Fruit fly (Drosophila melanogaster) whole organism: ENCODE data around the gene CG6749.

Experiments used
- CG8478 ChIP-seq: fragments of >200 bp; optimal IDR thresholded peaks from 2 replicates; lab custom pipeline; 2018; ENCODE audit warnings: inconsistent platforms
- Dll ChIP-seq: fragments of >200 bp; optimal IDR thresholded peaks from 2 replicates; lab custom pipeline; 2017
- EcR ChIP-seq, 2 experiments: fragments of >200 bp; optimal IDR thresholded peaks; 2 replicates each; lab custom pipeline; 2017; ENCODE audit warnings: missing biosample characterization in 2 of 2, missing genetic modification characterization in 2 of 2, missing genetic modification reagents in 2 of 2
- pan ChIP-seq: fragments of >200 bp; optimal IDR thresholded peaks from 2 replicates; lab custom pipeline; 2017
- psq ChIP-seq: fragments of >200 bp; optimal IDR thresholded peaks from 2 replicates; lab custom pipeline; 2017
- usp ChIP-seq: fragments of >200 bp; optimal IDR thresholded peaks from 2 replicates; lab custom pipeline; 2017; ENCODE audit warnings: missing biosample characterization, missing genetic modification characterization, mixed read lengths

The CG6749 gene

DNA sequence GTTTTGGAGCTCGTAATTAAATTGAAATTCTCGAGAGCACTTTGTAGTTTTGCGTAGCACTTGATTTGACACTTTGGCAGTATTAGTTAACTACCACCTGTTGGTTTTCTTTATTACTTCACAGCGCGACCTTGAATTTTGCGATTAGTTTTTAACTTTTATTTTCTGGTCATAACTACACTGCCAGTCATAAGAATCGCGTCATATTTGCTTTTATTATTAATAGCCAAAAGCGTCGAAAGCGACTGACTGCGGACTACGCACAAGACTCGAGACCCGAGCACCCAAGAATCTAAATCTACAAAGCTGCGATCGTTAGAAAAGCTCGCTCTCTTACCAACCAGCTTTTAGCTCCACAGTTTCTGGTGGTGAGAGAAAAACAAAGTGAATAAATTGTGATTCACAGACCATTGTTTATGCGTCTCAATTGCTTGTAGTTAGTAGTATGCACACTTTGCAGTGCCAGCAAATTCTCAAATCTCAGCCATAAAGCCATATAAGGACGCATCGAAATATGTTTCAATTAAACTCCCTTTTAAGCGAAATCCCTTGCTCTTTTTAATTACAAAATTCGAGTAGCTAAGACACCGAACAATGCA is 26.6 kb upstream of the CG6749 start, which contains the start of gene CG42268:
TSS of gene CG42268 (minus strand) at position 245 of the 599 bp plus-strand sequence.
- TF ChIP-seq EcR (GFP tag; optimal IDR thresholded peaks at IDR 0.05; lab: Kevin White, UChicago): no peak
- no peak for TF ChIP-seq pan
- no peak for TF ChIP-seq usp (GFP tag; lab: Kevin White, UChicago)
- TF ChIP-seq CG8478 (lab: Kevin White, UChicago): no peak
- TF ChIP-seq Dll (lab: Kevin White, UChicago): no peak
- no peak for TF ChIP-seq psq

dm6 chr3L:9751625-9752024 is 18.0 kb upstream of the CG6749 start:
- TF ChIP-seq pan: no peak

DNA sequence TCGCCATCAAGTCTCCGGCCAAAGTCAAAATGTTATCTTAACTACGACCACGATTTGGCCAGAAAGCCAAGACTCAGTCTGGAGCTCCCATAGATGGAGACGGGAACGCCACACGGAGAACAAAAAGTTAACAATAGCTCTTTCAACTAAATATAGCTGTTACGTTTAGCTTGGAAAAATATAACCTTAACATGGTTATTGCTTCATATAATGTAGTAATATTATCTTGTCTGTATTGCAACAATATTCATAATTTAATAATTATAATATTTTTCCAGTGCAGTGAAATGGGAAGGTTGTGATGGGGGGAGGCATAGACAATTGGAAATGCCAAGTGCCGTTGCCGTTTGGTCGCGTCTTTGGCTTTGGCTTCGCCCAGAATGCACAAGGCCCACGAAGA is 11.8 kb upstream of the CG6749 start:
- TF ChIP-seq CG8478 (lab: Kevin White, UChicago): no peak
- TF ChIP-seq usp (GFP tag; lab: Kevin White, UChicago): no peak
- no peak for TF ChIP-seq EcR (GFP tag; optimal IDR thresholded peaks at IDR 0.05; lab: Kevin White, UChicago)
- TF ChIP-seq psq: no peak
- no peak for TF ChIP-seq Dll (lab: Kevin White, UChicago)
- TF ChIP-seq pan: no peak

dm6 chr3L:9744060-9744549 is 10.5 kb upstream of the CG6749 start:
- no peak for TF ChIP-seq psq
- TF ChIP-seq CG8478 (lab: Kevin White, UChicago): no peak
- TF ChIP-seq pan: no peak
- TF ChIP-seq usp (GFP tag; lab: Kevin White, UChicago): no peak
- TF ChIP-seq Dll (lab: Kevin White, UChicago): no peak
- TF ChIP-seq EcR (GFP tag; optimal IDR thresholded peaks at IDR 0.05; lab: Kevin White, UChicago): no peak

dm6 chr3L:9742342-9742741 is 8.7 kb upstream of the CG6749 start:
- TF ChIP-seq Dll (lab: Kevin White, UChicago) (no peak), CG8478 (lab: Kevin White, UChicago) (no peak), pan (no peak), psq (no peak), usp (GFP tag; lab: Kevin White, UChicago) (no peak), EcR (GFP tag; optimal IDR thresholded peaks at IDR 0.05; lab: Kevin White, UChicago) (no peak)

- TF ChIP-seq CG8478 (lab: Kevin White, UChicago) (no peak), Dll (lab: Kevin White, UChicago) (no peak), EcR (GFP tag; optimal IDR thresholded peaks at IDR 0.05; lab: Kevin White, UChicago) (no peak), usp (GFP tag; lab: Kevin White, UChicago) (no peak)
Measured at dm6 chr3L:9739629-9740028, 6.0 kb upstream of the CG6749 start.

DNA sequence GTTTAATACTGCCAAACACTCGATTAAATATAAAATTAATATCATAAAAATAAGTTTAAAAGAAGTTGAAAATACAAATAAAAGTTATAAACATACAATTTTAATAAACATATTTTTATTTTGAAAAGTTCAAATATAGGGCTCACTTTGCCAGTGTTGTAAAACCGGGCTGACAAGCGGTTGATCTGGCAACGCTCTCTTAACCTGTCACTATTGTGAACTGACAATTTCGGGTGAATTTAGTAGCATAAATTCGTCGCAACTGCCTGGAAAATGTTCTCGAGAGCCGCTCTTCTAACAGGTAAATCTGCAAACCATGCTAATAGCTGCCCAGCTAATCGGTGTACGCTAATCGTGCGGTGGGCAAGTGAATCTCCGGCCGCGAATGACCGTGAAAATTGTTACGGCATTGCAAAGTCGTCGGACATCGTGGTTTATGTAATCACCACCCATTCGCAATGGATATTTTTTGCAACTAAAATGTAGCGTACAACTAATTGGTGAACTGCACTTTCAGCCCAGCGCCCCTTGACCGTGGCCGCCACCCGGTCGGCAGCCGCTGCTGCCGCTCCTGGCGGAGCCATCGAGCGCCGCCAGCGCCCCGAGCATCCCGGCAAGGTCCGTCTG is 3.7 kb downstream of the CG6749 start, which contains the start of gene ATPsynB:
TSS of gene ATPsynB (plus strand) at position 205 of the 627 bp plus-strand sequence.
- no peak for TF ChIP-seq Dll (lab: Kevin White, UChicago)
- no peak for TF ChIP-seq usp (GFP tag; lab: Kevin White, UChicago)
- TF ChIP-seq pan: no peak
- TF ChIP-seq psq: no peak
- no peak for TF ChIP-seq CG8478 (lab: Kevin White, UChicago)
- no peak for TF ChIP-seq EcR (GFP tag; optimal IDR thresholded peaks at IDR 0.05; lab: Kevin White, UChicago)

DNA sequence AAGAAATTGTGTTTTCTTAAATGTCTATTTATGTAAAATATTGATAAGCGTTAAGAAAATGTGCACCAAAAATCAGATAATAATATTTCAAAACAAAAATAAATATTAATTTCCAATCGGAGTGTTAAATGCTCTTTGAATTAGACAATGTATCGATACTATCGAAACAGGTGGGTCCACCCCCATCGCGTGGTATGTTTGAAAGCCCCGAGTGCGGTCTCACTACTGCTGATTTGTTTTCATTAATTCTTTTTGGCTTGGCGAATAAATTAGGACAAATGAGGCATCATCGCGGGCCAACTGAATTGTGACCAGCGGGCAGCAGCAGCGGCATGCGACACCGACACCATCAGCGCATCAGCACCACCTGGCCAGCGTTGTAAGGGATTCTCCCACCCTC is 6.9 kb downstream of the CG6749 start, which contains the start of gene Naa60:
TSS of gene Naa60 (plus strand) at position 189 of the 400 bp plus-strand sequence.
- TF ChIP-seq EcR (GFP tag; optimal IDR thresholded peaks at IDR 0.05; lab: Kevin White, UChicago) (no peak), usp (GFP tag; lab: Kevin White, UChicago) (no peak), psq (no peak), CG8478 (lab: Kevin White, UChicago) (no peak), pan (no peak), Dll (lab: Kevin White, UChicago) (no peak)

DNA sequence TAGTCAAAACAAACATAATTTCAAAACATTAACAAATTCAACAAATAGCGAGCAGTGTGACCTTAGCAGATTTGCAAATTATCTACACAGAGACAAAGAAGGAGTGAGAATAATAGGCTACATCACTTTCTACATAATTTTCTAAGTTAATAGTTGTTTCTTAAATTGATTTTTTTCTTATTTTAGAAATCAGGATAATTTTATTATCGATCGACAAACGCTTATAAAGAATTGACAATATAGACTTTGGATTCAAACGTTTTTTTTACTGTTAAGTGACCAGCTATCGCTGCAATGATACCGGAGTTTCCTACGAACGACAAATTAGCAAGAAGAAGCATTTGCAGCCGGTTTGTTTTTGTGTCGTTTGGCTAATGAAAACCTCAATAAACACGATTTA is 10.5 kb downstream of the CG6749 start, which contains the start of the genes nbs and defl:
TSS of gene nbs (minus strand) at position 87 of the 400 bp plus-strand sequence.
TSS of gene defl (plus strand) at position 316 of the 400 bp plus-strand sequence.
- TF ChIP-seq pan (no peak), EcR (GFP tag; optimal IDR thresholded peaks at IDR 0.05; lab: Kevin White, UChicago) (no peak), CG8478 (lab: Kevin White, UChicago) (no peak), Dll (lab: Kevin White, UChicago) (no peak), usp (GFP tag; lab: Kevin White, UChicago) (no peak)

DNA sequence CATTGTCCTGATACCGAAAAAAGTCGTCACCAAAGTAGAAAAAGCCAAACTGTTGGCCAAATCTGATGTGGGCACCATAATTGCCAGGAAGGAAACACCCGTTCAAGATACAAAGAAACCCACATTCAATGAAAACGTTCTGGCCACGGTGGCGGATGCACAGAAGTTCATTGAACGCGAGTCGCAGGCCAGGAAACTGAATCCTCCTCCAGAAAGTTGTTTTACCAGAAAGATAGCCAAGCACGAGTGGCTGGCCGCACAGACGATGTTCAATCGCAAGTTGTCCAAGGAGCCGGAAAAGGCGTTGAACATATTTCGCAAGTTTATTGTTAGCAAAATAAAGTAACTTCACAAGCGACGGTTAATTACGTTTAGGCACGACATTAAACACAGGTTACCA is 13.5 kb downstream of the CG6749 start:
- TF ChIP-seq CG8478 (lab: Kevin White, UChicago): no peak
- TF ChIP-seq Dll (lab: Kevin White, UChicago): no peak
- no peak for TF ChIP-seq EcR (GFP tag; optimal IDR thresholded peaks at IDR 0.05; lab: Kevin White, UChicago)
- no peak for TF ChIP-seq usp (GFP tag; lab: Kevin White, UChicago)
- no peak for TF ChIP-seq pan

DNA sequence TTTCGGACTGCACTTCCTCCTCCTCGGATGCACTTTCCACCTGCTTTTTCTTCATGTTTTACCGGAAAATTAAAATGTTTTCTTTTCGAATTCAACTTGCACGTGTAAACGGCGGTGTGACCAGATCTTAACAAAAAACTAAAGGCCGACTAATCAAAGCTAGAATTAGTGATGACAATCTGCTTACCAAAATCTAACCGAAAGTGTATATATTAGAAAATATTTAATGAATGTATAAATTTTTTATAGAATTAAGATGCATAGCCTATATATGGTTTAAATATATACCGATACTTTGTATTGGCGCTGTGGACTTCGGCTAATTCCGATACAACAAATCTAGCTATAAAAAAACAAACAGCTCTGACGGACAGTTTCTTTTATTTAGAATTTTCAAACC is 14.7 kb downstream of the CG6749 start, which contains the start of the genes CG18178 and CG14174:
TSS of gene CG18178 (minus strand) at position 216 of the 400 bp plus-strand sequence.
TSS of gene CG14174 (plus strand) at position 400 of the 400 bp plus-strand sequence.
- TF ChIP-seq usp (GFP tag; lab: Kevin White, UChicago): no peak
- no peak for TF ChIP-seq pan
- no peak for TF ChIP-seq psq
- no peak for TF ChIP-seq EcR (GFP tag; optimal IDR thresholded peaks at IDR 0.05; lab: Kevin White, UChicago)
- TF ChIP-seq Dll (lab: Kevin White, UChicago): no peak
- TF ChIP-seq CG8478 (lab: Kevin White, UChicago): no peak

DNA sequence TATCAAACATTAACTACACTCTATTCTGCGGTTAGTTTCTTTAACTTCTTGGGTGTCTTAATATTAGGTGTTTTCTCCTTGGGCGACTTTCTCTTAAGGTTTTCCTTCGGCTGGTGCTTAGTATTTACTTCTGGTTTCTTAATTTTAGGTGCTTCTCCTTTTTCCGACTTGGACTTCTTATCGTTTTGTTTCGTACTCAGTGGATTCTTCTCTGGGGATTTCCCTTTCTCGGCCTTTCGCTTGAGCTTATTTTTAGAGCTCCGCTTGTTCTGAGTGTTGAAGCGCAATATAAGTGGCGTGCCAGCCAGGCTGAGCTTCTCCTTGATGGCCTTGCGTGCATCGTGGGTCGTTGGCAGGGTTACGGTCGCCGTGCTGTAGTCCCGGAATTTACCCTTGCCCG is 15.8 kb downstream of the CG6749 start:
- TF ChIP-seq usp (GFP tag; lab: Kevin White, UChicago): no peak
- TF ChIP-seq psq: no peak
- TF ChIP-seq Dll (lab: Kevin White, UChicago): no peak
- TF ChIP-seq pan: no peak
- no peak for TF ChIP-seq EcR (GFP tag; optimal IDR thresholded peaks at IDR 0.05; lab: Kevin White, UChicago)
- no peak for TF ChIP-seq CG8478 (lab: Kevin White, UChicago)
